Worm (Caenorhabditis elegans) whole organism, young adult: Measurements from ENCODE around the gene C16C10.4.

ENCODE experiments used
- B0261.1 ChIP-seq: sonication (generic microtip); optimal IDR thresholded peaks from 2 replicates; lab custom pipeline; 2016; ENCODE audit warnings: mild to moderate bottlenecking, missing genetic modification characterization, moderate library complexity, missing compliant biosample characterization
- F23B12.7 ChIP-seq: sonication (generic microtip); optimal IDR thresholded peaks from 2 replicates; lab custom pipeline; 2017; ENCODE audit warnings: missing genetic modification characterization, mild to moderate bottlenecking, missing compliant biosample characterization, antibody characterized with exemption, moderate library complexity; ENCODE audit not compliant: insufficient read depth
- Y53F4B.3 ChIP-seq: fragments of 200-800 bp; sonication (Bioruptor generic); IDR thresholded peaks from 2 replicates; pipeline ENCODE4 v1.3.6; 2022; ENCODE audit warnings: missing genetic modification reagents, missing genetic modification characterization, missing compliant biosample characterization
- Y67H2A.10 ChIP-seq: fragments of 200-800 bp; sonication (Bioruptor generic); conservative IDR thresholded peaks from 2 replicates; pipeline ENCODE4 v1.3.6; 2022; ENCODE audit warnings: missing genetic modification reagents, missing genetic modification characterization, missing compliant biosample characterization
- ZK185.1 ChIP-seq: sonication (generic microtip); optimal IDR thresholded peaks from 2 replicates; lab custom pipeline; 2016; ENCODE audit warnings: mild to moderate bottlenecking, missing genetic modification characterization, missing compliant biosample characterization; ENCODE audit not compliant: poor library complexity, severe bottlenecking
- ama-1 ChIP-seq, 3 experiments: fragments of 150-350 bp in 1 of 3; sonication (generic microtip) in 2 of 3; optimal IDR thresholded peaks; 2 replicates each; lab custom pipeline; 2014 to 2018; ENCODE audit warnings: missing biosample characterization in 2 of 3, missing genetic modification characterization in 2 of 3, missing genetic modification reagents in 2 of 3
- atf-7 ChIP-seq: sonication (generic microtip); optimal IDR thresholded peaks from 2 replicates; lab custom pipeline; 2017; ENCODE audit warnings: mild to moderate bottlenecking, missing genetic modification characterization, missing compliant biosample characterization
- cebp-2 ChIP-seq: fragments of 200-800 bp; sonication (Bioruptor generic); IDR thresholded peaks from 2 replicates; pipeline ENCODE4 v1.3.6; 2022; ENCODE audit warnings: missing genetic modification characterization, missing compliant biosample characterization
- egl-18 ChIP-seq: fragments of 200-800 bp; sonication (Bioruptor generic); IDR thresholded peaks from 2 replicates; pipeline ENCODE4 v1.3.6; 2022; ENCODE audit warnings: missing genetic modification reagents, missing genetic modification characterization, missing compliant biosample characterization
- gei-17 ChIP-seq: fragments of 200-800 bp; sonication (Bioruptor generic); optimal IDR thresholded peaks from 2 replicates; lab custom pipeline; 2018; ENCODE audit warnings: mild to moderate bottlenecking, missing genetic modification characterization, missing compliant biosample characterization
- hmg-1.2 ChIP-seq: fragments of 200-800 bp; sonication (Bioruptor generic); IDR thresholded peaks from 2 replicates; pipeline ENCODE4 v1.3.6; 2022; ENCODE audit warnings: missing genetic modification reagents, missing genetic modification characterization, missing compliant biosample characterization
- madf-10 ChIP-seq: sonication (generic microtip); optimal IDR thresholded peaks from 2 replicates; lab custom pipeline; 2016; ENCODE audit warnings: mild to moderate bottlenecking, missing genetic modification characterization, missing compliant biosample characterization
- nhr-179 ChIP-seq: sonication (generic microtip); optimal IDR thresholded peaks from 2 replicates; lab custom pipeline; 2016; ENCODE audit warnings: mild to moderate bottlenecking, missing genetic modification characterization, missing compliant biosample characterization
- nhr-90 ChIP-seq: sonication (generic microtip); optimal IDR thresholded peaks from 2 replicates; lab custom pipeline; 2016; ENCODE audit warnings: missing genotype, mild to moderate bottlenecking, missing genetic modification characterization, missing compliant biosample characterization

ce11 chrIII:4204964-4205363 lies 33.8 kb downstream of the C16C10.4 start:
- TF ChIP-seq Y67H2A.10 (GFP tag; lab: Robert Waterston, UW) (no peak), cebp-2 (GFP tag; lab: Robert Waterston, UW) (no peak), ama-1 (optimal IDR thresholded peaks at IDR 0.05; lab: Kevin White, UChicago) (no peak), ama-1 (GFP tag; optimal IDR thresholded peaks at IDR 0.05; lab: Kevin White, UChicago) (no peak), gei-17 (GFP tag; lab: Kevin White, UChicago) (no peak), hmg-1.2 (GFP tag; lab: Robert Waterston, UW) (no peak), atf-7 (tag; lab: Kevin White, UChicago) (no peak), Y53F4B.3 (GFP tag; lab: Robert Waterston, UW) (no peak), ZK185.1 (tag; lab: Kevin White, UChicago) (no peak), nhr-90 (tag; lab: Kevin White, UChicago) (no peak), B0261.1 (tag; lab: Kevin White, UChicago) (no peak), nhr-179 (no peak), F23B12.7 (tag; lab: Kevin White, UChicago) (no peak), egl-18 (no peak), madf-10 (tag; lab: Kevin White, UChicago) (no peak)
